Fruit fly (Drosophila melanogaster) whole organism, embryonic: Measurements from ENCODE around the gene CG32176.

ENCODE experiments used
- Atf3 ChIP-seq: fragments of 200-800 bp; sonication (Bioruptor generic); optimal IDR thresholded peaks from 3 replicates; lab custom pipeline; 2016; ENCODE audit warnings: missing biosample characterization, missing genetic modification characterization
- CG10462 ChIP-seq: fragments of 200-800 bp; sonication (Bioruptor generic); optimal IDR thresholded peaks from 2 replicates; lab custom pipeline; 2016; ENCODE audit warnings: missing biosample characterization, missing genetic modification characterization
- CG12071 ChIP-seq: fragments of 200-800 bp; sonication (Bioruptor generic); optimal IDR thresholded peaks from 3 replicates; lab custom pipeline; 2018; ENCODE audit warnings: missing biosample characterization, mild to moderate bottlenecking, missing genetic modification characterization
- CG15011 ChIP-seq: fragments of 200-800 bp; sonication (Bioruptor generic); optimal IDR thresholded peaks from 3 replicates; lab custom pipeline; 2018; ENCODE audit warnings: missing biosample characterization, mild to moderate bottlenecking, missing genetic modification characterization
- CG1603 ChIP-seq: fragments of 200-800 bp; sonication (Bioruptor generic); optimal IDR thresholded peaks from 2 replicates; lab custom pipeline; 2019; ENCODE audit warnings: missing biosample characterization, mild to moderate bottlenecking, missing genetic modification characterization, moderate library complexity
- CG16779 ChIP-seq: fragments of 200-800 bp; sonication (Bioruptor generic); IDR thresholded peaks from 2 replicates; pipeline ENCODE4 v1.3.6; 2022; ENCODE audit warnings: missing biosample characterization, missing genetic modification characterization
- CG2129 ChIP-seq: fragments of 200-800 bp; sonication (Bioruptor generic); IDR thresholded peaks from 2 replicates; pipeline ENCODE4 v1.3.6; 2022; ENCODE audit warnings: missing biosample characterization, missing genetic modification characterization; ENCODE audit not compliant: partially characterized antibody
- CG30403 ChIP-seq: fragments of 200-800 bp; sonication (Bioruptor generic); optimal IDR thresholded peaks from 3 replicates; lab custom pipeline; 2016; ENCODE audit warnings: missing biosample characterization, missing genetic modification characterization
- CG3065 ChIP-seq: fragments of 200-800 bp; sonication (Bioruptor generic); optimal IDR thresholded peaks from 2 replicates; lab custom pipeline; 2016; ENCODE audit warnings: missing biosample characterization, missing genetic modification characterization
- CG32772 ChIP-seq: fragments of 200-800 bp; sonication (Bioruptor generic); IDR thresholded peaks from 2 replicates; pipeline ENCODE4 v1.3.6; 2022; ENCODE audit warnings: missing biosample characterization, missing genetic modification characterization
- CG34376 ChIP-seq: fragments of 200-800 bp; sonication (Bioruptor generic); optimal IDR thresholded peaks from 2 replicates; lab custom pipeline; 2018; ENCODE audit warnings: missing biosample characterization, mild to moderate bottlenecking, missing genetic modification characterization
- CG4617 ChIP-seq: fragments of 200-800 bp; sonication (Bioruptor generic); optimal IDR thresholded peaks from 3 replicates; lab custom pipeline; 2016; ENCODE audit warnings: missing biosample characterization, missing genetic modification characterization, borderline replicate concordance
- CG5180 ChIP-seq: fragments of 200-800 bp; sonication (Bioruptor generic); optimal IDR thresholded peaks from 3 replicates; lab custom pipeline; 2017; ENCODE audit warnings: missing biosample characterization, missing genetic modification characterization, mild to moderate bottlenecking, moderate library complexity, missing genetic modification reagents
- CG6272 ChIP-seq: fragments of 200-800 bp; sonication (Bioruptor generic); IDR thresholded peaks from 2 replicates; pipeline ENCODE4 v1.3.6; 2022; ENCODE audit warnings: missing biosample characterization, missing genetic modification characterization
- CG6683 ChIP-seq: fragments of 200-800 bp; sonication (Bioruptor generic); optimal IDR thresholded peaks from 2 replicates; lab custom pipeline; 2017; ENCODE audit warnings: missing biosample characterization, mild to moderate bottlenecking, missing genetic modification characterization, missing genetic modification reagents
- CG7271 ChIP-seq: fragments of 200-800 bp; sonication (Bioruptor generic); optimal IDR thresholded peaks from 2 replicates; lab custom pipeline; 2018; ENCODE audit warnings: missing biosample characterization, mild to moderate bottlenecking, missing genetic modification characterization, moderate library complexity
- CG7372 ChIP-seq: fragments of 200-800 bp; sonication (Bioruptor generic); IDR thresholded peaks from 2 replicates; pipeline ENCODE4 v1.3.6; 2022; ENCODE audit warnings: missing biosample characterization, missing genetic modification characterization
- CG9215 ChIP-seq: fragments of 200-800 bp; sonication (Bioruptor generic); IDR thresholded peaks from 2 replicates; pipeline ENCODE4 v1.3.6; 2022; ENCODE audit warnings: missing biosample characterization, missing genetic modification characterization
- CG9797 ChIP-seq: fragments of 200-800 bp; sonication (Bioruptor generic); optimal IDR thresholded peaks from 3 replicates; lab custom pipeline; 2018; ENCODE audit warnings: missing biosample characterization, mild to moderate bottlenecking, missing genetic modification characterization
- D ChIP-seq, 2 experiments: fragments of 200-800 bp in 1 of 2; fragments of >200 bp in 1 of 2; sonication (Bioruptor generic) in 1 of 2; optimal IDR thresholded peaks; 2 replicates in 1 of 2; 3 replicates in 1 of 2; lab custom pipeline; 2017; ENCODE audit warnings: mild to moderate bottlenecking in 1 of 2, missing biosample characterization in 1 of 2, missing genetic modification characterization in 1 of 2, missing genetic modification reagents in 1 of 2
- Dip3 ChIP-seq: fragments of 200-800 bp; sonication (Bioruptor generic); optimal IDR thresholded peaks from 3 replicates; lab custom pipeline; 2016; ENCODE audit warnings: missing biosample characterization, missing genetic modification characterization
- Ets65A ChIP-seq: fragments of 200-800 bp; sonication (Bioruptor generic); peaks from one replicate; lab custom pipeline; 2016; ENCODE audit warnings: missing biosample characterization, missing genetic modification characterization
- HmgZ ChIP-seq: fragments of 200-800 bp; sonication (Bioruptor generic); optimal IDR thresholded peaks from 2 replicates; lab custom pipeline; 2018; ENCODE audit warnings: missing biosample characterization, mild to moderate bottlenecking, missing genetic modification characterization
- Kr ChIP-seq: fragments of 200-800 bp; sonication (Bioruptor generic); optimal IDR thresholded peaks from 2 replicates; lab custom pipeline; 2017; ENCODE audit warnings: missing biosample characterization, mild to moderate bottlenecking, missing genetic modification characterization
- Mad ChIP-seq: fragments of 200-800 bp; sonication (Bioruptor generic); optimal IDR thresholded peaks from 2 replicates; lab custom pipeline; 2016; ENCODE audit warnings: missing biosample characterization, missing genetic modification characterization
- Trl ChIP-seq, 3 experiments: fragments of >200 bp in 2 of 3; fragments of 200-800 bp in 1 of 3; sonication (Bioruptor generic) in 1 of 3; optimal IDR thresholded peaks; 2 replicates in 1 of 3; 3 replicates in 2 of 3; lab custom pipeline; 2016 to 2017; ENCODE audit warnings: missing biosample characterization in 1 of 3, missing genetic modification characterization in 1 of 3
- Usf ChIP-seq: fragments of 200-800 bp; sonication (Bioruptor generic); optimal IDR thresholded peaks from 2 replicates; lab custom pipeline; 2017; ENCODE audit warnings: missing genotype, missing biosample characterization, missing genetic modification characterization
- ab ChIP-seq: fragments of 200-800 bp; sonication (Bioruptor generic); optimal IDR thresholded peaks from 2 replicates; lab custom pipeline; 2016; ENCODE audit warnings: missing biosample characterization, missing genetic modification characterization
- amos ChIP-seq: fragments of 200-800 bp; sonication (Bioruptor generic); IDR thresholded peaks from 2 replicates; pipeline ENCODE4 v1.3.6; 2022; ENCODE audit warnings: missing biosample characterization, missing genetic modification characterization; ENCODE audit not compliant: partially characterized antibody
- ap ChIP-seq: fragments of 200-800 bp; sonication (Bioruptor generic); IDR thresholded peaks from 2 replicates; pipeline ENCODE4 v1.3.6; 2022; ENCODE audit warnings: missing biosample characterization, missing genetic modification characterization
- bowl ChIP-seq: fragments of 200-800 bp; sonication (Bioruptor generic); IDR thresholded peaks from 2 replicates; pipeline ENCODE4 v1.3.6; 2022; ENCODE audit warnings: missing biosample characterization, missing genetic modification characterization
- chif ChIP-seq, 2 experiments: fragments of 200-800 bp; sonication (Bioruptor generic); optimal IDR thresholded peaks; 3 replicates each; lab custom pipeline; 2016; ENCODE audit warnings: missing biosample characterization in 2 of 2, missing genetic modification characterization in 2 of 2
- chinmo ChIP-seq: fragments of 200-800 bp; sonication (Bioruptor generic); IDR thresholded peaks from 4 replicates; pipeline ENCODE4 v1.3.6; 2022; ENCODE audit warnings: missing biosample characterization, missing genetic modification characterization; ENCODE audit not compliant: partially characterized antibody
- chm ChIP-seq: fragments of 200-800 bp; sonication (Bioruptor generic); IDR thresholded peaks from 2 replicates; pipeline ENCODE4 v1.3.6; 2022; ENCODE audit warnings: missing biosample characterization, missing genetic modification characterization
- corto ChIP-seq: fragments of 200-800 bp; sonication (Bioruptor generic); optimal IDR thresholded peaks from 2 replicates; lab custom pipeline; 2016; ENCODE audit warnings: missing biosample characterization, mild to moderate bottlenecking, missing genetic modification characterization, moderate library complexity
- ewg ChIP-seq: fragments of 200-800 bp; sonication (Bioruptor generic); optimal IDR thresholded peaks from 3 replicates; lab custom pipeline; 2017; ENCODE audit warnings: mild to moderate bottlenecking, missing biosample characterization, missing genetic modification reagents, missing genetic modification characterization
- fru ChIP-seq: fragments of >200 bp; optimal IDR thresholded peaks from 2 replicates; lab custom pipeline; 2017
- gcm ChIP-seq: fragments of 200-800 bp; sonication (Bioruptor generic); optimal IDR thresholded peaks from 2 replicates; lab custom pipeline; 2019; ENCODE audit warnings: missing biosample characterization, mild to moderate bottlenecking, missing genetic modification characterization, moderate library complexity
- grau ChIP-seq: fragments of 200-800 bp; optimal IDR thresholded peaks from 3 replicates; lab custom pipeline; 2019; ENCODE audit warnings: missing biosample characterization, mild to moderate bottlenecking, missing genetic modification characterization, moderate library complexity
- gro ChIP-seq: fragments of 200-800 bp; sonication (Bioruptor generic); optimal IDR thresholded peaks from 2 replicates; lab custom pipeline; 2016; ENCODE audit warnings: missing biosample characterization, missing genetic modification characterization
- lab ChIP-seq: fragments of 200-800 bp; sonication (Bioruptor generic); optimal IDR thresholded peaks from 3 replicates; lab custom pipeline; 2017; ENCODE audit warnings: missing biosample characterization, missing genetic modification characterization, mild to moderate bottlenecking, moderate library complexity, missing genetic modification reagents
- lola ChIP-seq, 3 experiments: fragments of >200 bp in 2 of 3; fragments of 200-800 bp in 1 of 3; sonication (Bioruptor generic) in 1 of 3; optimal IDR thresholded peaks; 2 replicates each; lab custom pipeline; 2017 to 2019; ENCODE audit warnings: missing biosample characterization in 3 of 3, missing genetic modification characterization in 3 of 3, mild to moderate bottlenecking in 1 of 3, moderate library complexity in 1 of 3
- pita ChIP-seq: fragments of 200-800 bp; sonication (Bioruptor generic); optimal IDR thresholded peaks from 2 replicates; lab custom pipeline; 2017; ENCODE audit warnings: missing biosample characterization, mild to moderate bottlenecking, missing genetic modification characterization
- slp2 ChIP-seq: fragments of 200-800 bp; sonication (Bioruptor generic); optimal IDR thresholded peaks from 2 replicates; lab custom pipeline; 2016; ENCODE audit warnings: missing biosample characterization, missing genetic modification characterization
- ttk ChIP-seq: fragments of 200-800 bp; sonication (Bioruptor generic); IDR thresholded peaks from 2 replicates; pipeline ENCODE4 v2.1.2; 2022; ENCODE audit warnings: missing biosample characterization, missing genetic modification characterization
- tup ChIP-seq: fragments of 200-800 bp; sonication (Bioruptor generic); optimal IDR thresholded peaks from 2 replicates; lab custom pipeline; 2016; ENCODE audit warnings: missing biosample characterization, mild to moderate bottlenecking, missing genetic modification characterization, moderate library complexity
- unc-4 ChIP-seq: fragments of 200-800 bp; sonication (Bioruptor generic); IDR thresholded peaks from 2 replicates; pipeline ENCODE4 v1.3.6; 2022; ENCODE audit warnings: missing biosample characterization, missing genetic modification characterization; ENCODE audit not compliant: partially characterized antibody
- unpg ChIP-seq: fragments of 200-800 bp; sonication (Bioruptor generic); optimal IDR thresholded peaks from 3 replicates; lab custom pipeline; 2018; ENCODE audit warnings: missing biosample characterization, mild to moderate bottlenecking, missing genetic modification characterization, moderate library complexity
- zen ChIP-seq: fragments of 200-800 bp; sonication (Bioruptor generic); optimal IDR thresholded peaks from 3 replicates; lab custom pipeline; 2018; ENCODE audit warnings: missing biosample characterization, mild to moderate bottlenecking, missing genetic modification characterization, moderate library complexity

Gene CG32176

DNA sequence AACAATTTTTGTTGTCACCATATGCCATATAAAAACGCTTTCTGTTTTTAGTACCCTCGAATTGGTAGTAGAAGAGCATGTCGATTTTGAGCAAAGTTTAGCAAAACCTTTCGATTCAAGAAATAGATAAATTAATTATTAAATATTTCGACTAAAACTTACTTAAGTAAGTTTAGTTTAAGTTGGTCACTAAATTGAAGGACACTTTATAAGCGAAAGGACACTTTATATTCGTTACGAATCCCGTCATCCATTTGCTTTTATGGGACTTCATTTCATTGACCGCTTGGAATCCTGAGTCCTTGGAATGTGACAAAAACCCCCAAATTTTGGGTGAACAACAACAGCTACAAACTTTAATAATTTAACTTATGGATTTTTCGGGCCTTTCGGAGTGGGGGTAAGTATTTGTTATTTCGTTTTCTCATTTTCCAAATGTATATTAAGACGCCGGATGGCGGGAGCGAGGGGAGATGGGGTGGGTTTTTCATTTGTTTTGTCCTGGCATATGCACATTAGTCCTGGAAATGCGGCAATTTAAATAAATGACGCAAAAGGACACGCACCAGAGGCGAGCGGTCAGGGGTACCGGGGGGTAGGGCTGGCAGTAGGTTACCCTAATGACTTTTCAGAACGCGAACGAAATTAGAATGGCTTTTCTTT is 25.3 kb downstream of the CG32176 start (continued):
- TF ChIP-seq CG7271 (tag; lab: Kevin White, UChicago) (no peak), slp2 (GFP tag; lab: Kevin White, UChicago) (no peak), CG7372 (no peak), CG10462 (GFP tag; lab: Kevin White, UChicago) (no peak), Kr (GFP tag; lab: Kevin White, UChicago) (no peak), CG3065 (no peak), Usf (GFP tag; lab: Kevin White, UChicago) (no peak), Ets65A (GFP tag; lab: Kevin White, UChicago) (peak; percentile 81), fru (lab: Kevin White, UChicago) (no peak), CG5180 (GFP tag; lab: Kevin White, UChicago) (no peak), gcm (no peak), CG16779 (no peak), CG12071 (GFP tag; lab: Kevin White, UChicago) (no peak), grau (tag; lab: Kevin White, UChicago) (peak; percentile 48), amos (GFP tag; lab: Robert Waterston, UW) (no peak), Mad (no peak), Trl (optimal IDR thresholded peaks at IDR 0.05; lab: Kevin White, UChicago) (no peak), Trl (GFP tag; optimal IDR thresholded peaks at IDR 0.05; lab: Kevin White, UChicago) (no peak), CG30403 (GFP tag; lab: Kevin White, UChicago) (peak; percentile 32), chinmo (GFP tag; lab: Robert Waterston, UW) (no peak), unc-4 (GFP tag; lab: Robert Waterston, UW) (no peak), Atf3 (GFP tag; lab: Kevin White, UChicago) (no peak), ab (GFP tag; lab: Kevin White, UChicago) (no peak), CG15011 (GFP tag; lab: Kevin White, UChicago) (no peak), D (optimal IDR thresholded peaks at IDR 0.05; lab: Kevin White, UChicago) (no peak), D (GFP tag; optimal IDR thresholded peaks at IDR 0.05; lab: Kevin White, UChicago) (peak; percentile 32), pita (no peak), HmgZ (no peak), tup (GFP tag; lab: Kevin White, UChicago) (peak; percentile 13), Dip3 (no peak), bowl (GFP tag; lab: Robert Waterston, UW) (no peak), CG4617 (GFP tag; lab: Kevin White, UChicago) (no peak), CG32772 (GFP tag; lab: Robert Waterston, UW) (no peak), CG34376 (GFP tag; lab: Kevin White, UChicago) (no peak), ttk (GFP tag; lab: Robert Waterston, UW) (no peak), corto (GFP tag; lab: Kevin White, UChicago) (no peak), lab (GFP tag; lab: Kevin White, UChicago) (peak; percentile 69), CG6272 (no peak), ap (GFP tag; lab: Robert Waterston, UW) (no peak), CG9797 (no peak), CG2129 (no peak), zen (tag; lab: Kevin White, UChicago) (no peak), CG6683 (GFP tag; lab: Kevin White, UChicago) (peak; percentile 11), ewg (no peak), unpg (GFP tag; lab: Kevin White, UChicago) (peak; percentile 39), CG1603 (peak; percentile 16), lola (GFP tag; optimal IDR thresholded peaks at IDR 0.05; lab: Kevin White, UChicago) (peak in 1 of 3 experiments; percentile 40), chm (GFP tag; lab: Robert Waterston, UW) (no peak), chif (GFP tag; optimal IDR thresholded peaks at IDR 0.05; lab: Kevin White, UChicago) (no peak), gro (no peak), CG9215 (GFP tag; lab: Robert Waterston, UW) (no peak)
